Fruit fly (Drosophila melanogaster): ENCODE measurements around the gene ca.

DNA sequence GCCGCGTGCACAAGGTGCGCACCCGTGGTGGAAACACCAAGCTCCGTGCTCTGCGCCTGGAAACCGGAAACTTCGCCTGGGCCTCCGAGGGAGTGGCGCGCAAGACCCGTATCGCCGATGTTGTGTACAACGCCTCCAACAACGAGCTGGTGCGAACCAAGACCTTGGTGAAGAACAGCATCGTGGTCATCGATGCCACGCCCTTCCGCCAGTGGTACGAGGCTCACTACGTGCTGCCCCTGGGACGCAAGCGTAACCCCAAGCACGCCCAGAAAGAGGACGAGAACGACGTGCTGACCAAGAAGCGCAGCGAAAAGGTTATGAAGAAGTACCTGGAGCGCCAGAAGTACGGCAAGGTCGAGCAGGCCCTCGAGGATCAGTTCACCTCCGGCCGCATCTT, 56.2 kb downstream of the ca start:
- TF ChIP-seq h (optimal IDR thresholded peaks at IDR 0.05) = no peak
- peak; percentile 80 for TF ChIP-seq ttk (optimal IDR thresholded peaks at IDR 0.05)
- no peak for TF ChIP-seq psq (optimal IDR thresholded peaks at IDR 0.05)
- no peak for TF ChIP-seq Myc (optimal IDR thresholded peaks at IDR 0.05)
- TF ChIP-seq Sin3A (optimal IDR thresholded peaks at IDR 0.05) = no peak

All from Kc167 (cell line).